Worm (Caenorhabditis elegans) whole organism, L2 larva: ENCODE data around the gene lars-1.

Experiments used
- R02D3.7 ChIP-seq: fragments of 150-350 bp; optimal IDR thresholded peaks from 2 replicates; lab custom pipeline; 2014; ENCODE audit warnings: missing biosample characterization, missing genetic modification characterization
- aly-2 ChIP-seq: fragments of 150-350 bp; optimal IDR thresholded peaks from 2 replicates; lab custom pipeline; 2014; ENCODE audit warnings: missing biosample characterization, missing genetic modification characterization
- elt-3 ChIP-seq: sonication (generic microtip); optimal IDR thresholded peaks from 2 replicates; lab custom pipeline; 2017; ENCODE audit warnings: missing biosample characterization, missing genetic modification characterization
- fos-1 ChIP-seq: fragments of 150-350 bp; optimal IDR thresholded peaks from 2 replicates; lab custom pipeline; 2014; ENCODE audit warnings: missing biosample characterization, missing genetic modification characterization
- gmeb-1 ChIP-seq: fragments of 150-350 bp; optimal IDR thresholded peaks from 2 replicates; lab custom pipeline; 2014; ENCODE audit warnings: missing biosample characterization, missing genetic modification characterization
- lin-13 ChIP-seq: fragments of 150-350 bp; optimal IDR thresholded peaks from 2 replicates; lab custom pipeline; 2014; ENCODE audit warnings: missing biosample characterization, missing genetic modification reagents, missing genetic modification characterization
- mdl-1 ChIP-seq, 2 experiments: fragments of 150-350 bp in 1 of 2; sonication (generic microtip) in 1 of 2; optimal IDR thresholded peaks; 2 replicates each; lab custom pipeline; 2017; ENCODE audit warnings: missing biosample characterization in 2 of 2, missing genetic modification characterization in 2 of 2
- nhr-10 ChIP-seq: sonication (generic microtip); optimal IDR thresholded peaks from 2 replicates; lab custom pipeline; 2017; ENCODE audit warnings: missing biosample characterization, missing genetic modification characterization
- ztf-11 ChIP-seq: sonication (generic microtip); optimal IDR thresholded peaks from 2 replicates; lab custom pipeline; 2017; ENCODE audit warnings: missing biosample characterization, missing genetic modification characterization

ce11 chrIII:4230092-4230491 lies 43.5 kb upstream of the lars-1 start:
- TF ChIP-seq R02D3.7 (tag; lab: Kevin White, UChicago), result no peak
- TF ChIP-seq lin-13 (GFP tag; lab: Kevin White, UChicago), result no peak
- TF ChIP-seq fos-1 (tag; lab: Kevin White, UChicago), result no peak
- no peak for TF ChIP-seq aly-2 (tag; lab: Kevin White, UChicago)
- no peak for TF ChIP-seq gmeb-1
- no peak for TF ChIP-seq nhr-10 (tag; lab: Kevin White, UChicago)
- no peak for TF ChIP-seq elt-3 (tag; lab: Kevin White, UChicago)
- TF ChIP-seq mdl-1 (tag; optimal IDR thresholded peaks at IDR 0.05; lab: Kevin White, UChicago), result no peak
- TF ChIP-seq ztf-11, result no peak
